Worm (Caenorhabditis elegans) whole organism, L2 larva: ENCODE measurements around the gene K06H6.4.

ENCODE experiments used
- ama-1 ChIP-seq: fragments of 150-350 bp; optimal IDR thresholded peaks from 2 replicates; lab custom pipeline; 2018; ENCODE audit warnings: inconsistent platforms
- dmd-4 ChIP-seq: sonication (generic microtip); optimal IDR thresholded peaks from 2 replicates; lab custom pipeline; 2017; ENCODE audit warnings: missing biosample characterization, missing genetic modification characterization
- elt-3 ChIP-seq: sonication (generic microtip); optimal IDR thresholded peaks from 2 replicates; lab custom pipeline; 2017; ENCODE audit warnings: missing biosample characterization, missing genetic modification characterization
- nhr-77 ChIP-seq: fragments of 150-350 bp; optimal IDR thresholded peaks from 2 replicates; lab custom pipeline; 2014; ENCODE audit warnings: missing biosample characterization, missing genetic modification characterization

ce11 chrV:627585-627984, 48.5 kb downstream of the K06H6.4 start, which contains the start of gene F48G7.8:
- TF ChIP-seq ama-1 (lab: Kevin White, UChicago) (no peak), dmd-4 (tag; lab: Kevin White, UChicago) (no peak), elt-3 (tag; lab: Kevin White, UChicago) (no peak), nhr-77 (tag; lab: Kevin White, UChicago) (no peak)
